Fruit fly (Drosophila melanogaster) whole organism, embryonic: ENCODE measurements around the gene cv-c.

Experiments
- Aef1 ChIP-seq: fragments of 200-800 bp; sonication (Bioruptor generic); IDR thresholded peaks from 3 replicates; pipeline ENCODE4 v1.3.6; 2022; ENCODE audit warnings: missing biosample characterization, missing genetic modification characterization
- CG10543 ChIP-seq: fragments of 200-800 bp; sonication (Bioruptor generic); optimal IDR thresholded peaks from 3 replicates; lab custom pipeline; 2017; ENCODE audit warnings: missing biosample characterization, mild to moderate bottlenecking, missing genetic modification characterization, moderate library complexity
- CG12236 ChIP-seq: fragments of 200-800 bp; sonication (Bioruptor generic); optimal IDR thresholded peaks from 2 replicates; lab custom pipeline; 2016; ENCODE audit warnings: missing biosample characterization, missing genetic modification characterization
- CG13424 ChIP-seq: fragments of 200-800 bp; sonication (Bioruptor generic); optimal IDR thresholded peaks from 2 replicates; lab custom pipeline; 2019; ENCODE audit warnings: missing biosample characterization, mild to moderate bottlenecking, missing genetic modification characterization, moderate library complexity
- CG15073 ChIP-seq: fragments of 200-800 bp; sonication (Bioruptor generic); optimal IDR thresholded peaks from 2 replicates; lab custom pipeline; 2016; ENCODE audit warnings: missing biosample characterization, missing genetic modification characterization
- CG2120 ChIP-seq: fragments of 200-800 bp; sonication (Bioruptor generic); optimal IDR thresholded peaks from 3 replicates; lab custom pipeline; 2016; ENCODE audit warnings: missing biosample characterization, missing genetic modification characterization
- CG2889 ChIP-seq: fragments of 200-800 bp; sonication (Bioruptor generic); IDR thresholded peaks from 3 replicates; pipeline ENCODE4 v1.3.6; 2022; ENCODE audit warnings: missing biosample characterization, missing genetic modification characterization
- CG32767 ChIP-seq: fragments of 200-800 bp; sonication (Bioruptor generic); IDR thresholded peaks from 2 replicates; pipeline ENCODE4 v1.3.6; 2022; ENCODE audit warnings: missing biosample characterization, missing genetic modification characterization
- CG3407 ChIP-seq: fragments of 200-800 bp; sonication (Bioruptor generic); optimal IDR thresholded peaks from 2 replicates; lab custom pipeline; 2018; ENCODE audit warnings: missing biosample characterization, mild to moderate bottlenecking, missing genetic modification characterization
- CG34422 ChIP-seq: fragments of 200-800 bp; sonication (Bioruptor generic); IDR thresholded peaks from 3 replicates; pipeline ENCODE4 v1.3.6; 2022; ENCODE audit warnings: missing biosample characterization, missing genetic modification characterization
- CG4360 ChIP-seq: fragments of 200-800 bp; sonication (Bioruptor generic); IDR thresholded peaks from 2 replicates; pipeline ENCODE4 v1.3.6; 2022; ENCODE audit warnings: missing biosample characterization, missing genetic modification characterization
- CG43689 ChIP-seq: fragments of 200-800 bp; sonication (Bioruptor generic); IDR thresholded peaks from 2 replicates; pipeline ENCODE4 v1.3.6; 2022; ENCODE audit warnings: missing biosample characterization, missing genetic modification characterization
- CG4404 ChIP-seq: fragments of 200-800 bp; sonication (Bioruptor generic); IDR thresholded peaks from 2 replicates; pipeline ENCODE4 v1.3.6; 2022; ENCODE audit warnings: missing biosample characterization, missing genetic modification characterization
- CG6272 ChIP-seq: fragments of 200-800 bp; sonication (Bioruptor generic); IDR thresholded peaks from 2 replicates; pipeline ENCODE4 v1.3.6; 2022; ENCODE audit warnings: missing biosample characterization, missing genetic modification characterization
- CG6791 ChIP-seq: fragments of 200-800 bp; sonication (Bioruptor generic); IDR thresholded peaks from 3 replicates; pipeline ENCODE4 v1.3.6; 2022; ENCODE audit warnings: missing biosample characterization, missing genetic modification characterization; ENCODE audit not compliant: partially characterized antibody
- CG7928 ChIP-seq: fragments of 200-800 bp; sonication (Bioruptor generic); optimal IDR thresholded peaks from 2 replicates; lab custom pipeline; 2017; ENCODE audit warnings: missing biosample characterization, mild to moderate bottlenecking, missing genetic modification characterization
- CG8765 ChIP-seq: fragments of 200-800 bp; sonication (Bioruptor generic); IDR thresholded peaks from 2 replicates; pipeline ENCODE4 v1.3.6; 2022; ENCODE audit warnings: missing biosample characterization, missing genetic modification characterization
- CG9817 ChIP-seq: fragments of 200-800 bp; sonication (Bioruptor generic); optimal IDR thresholded peaks from 2 replicates; lab custom pipeline; 2018; ENCODE audit warnings: missing biosample characterization, mild to moderate bottlenecking, missing genetic modification characterization, moderate library complexity
- Dad ChIP-seq: fragments of 200-800 bp; sonication (Bioruptor generic); optimal IDR thresholded peaks from 3 replicates; lab custom pipeline; 2016; ENCODE audit warnings: missing biosample characterization, missing genetic modification characterization
- Dek ChIP-seq: fragments of 200-800 bp; sonication (Bioruptor generic); optimal IDR thresholded peaks from 3 replicates; lab custom pipeline; 2019; ENCODE audit warnings: missing biosample characterization, mild to moderate bottlenecking, missing genetic modification characterization, moderate library complexity
- Fer3 ChIP-seq: fragments of 200-800 bp; sonication (Bioruptor generic); optimal IDR thresholded peaks from 2 replicates; lab custom pipeline; 2018; ENCODE audit warnings: missing biosample characterization, mild to moderate bottlenecking, missing genetic modification characterization, moderate library complexity
- Hand ChIP-seq: fragments of 200-800 bp; sonication (Bioruptor generic); optimal IDR thresholded peaks from 2 replicates; lab custom pipeline; 2017; ENCODE audit warnings: mild to moderate bottlenecking, missing biosample characterization, missing genetic modification reagents, missing genetic modification characterization
- Myb ChIP-seq: fragments of 200-800 bp; sonication (Bioruptor generic); optimal IDR thresholded peaks from 2 replicates; lab custom pipeline; 2016; ENCODE audit warnings: missing biosample characterization, missing genetic modification characterization
- NC2α ChIP-seq: fragments of 200-800 bp; sonication (Bioruptor generic); optimal IDR thresholded peaks from 2 replicates; lab custom pipeline; 2016; ENCODE audit warnings: missing biosample characterization, missing genetic modification characterization
- Neu2 ChIP-seq: fragments of 200-800 bp; sonication (Bioruptor generic); optimal IDR thresholded peaks from 3 replicates; lab custom pipeline; 2016; ENCODE audit warnings: missing biosample characterization, missing genetic modification characterization, borderline replicate concordance
- Nf-YC ChIP-seq: fragments of 200-800 bp; optimal IDR thresholded peaks from 3 replicates; lab custom pipeline; 2019; ENCODE audit warnings: missing biosample characterization, mild to moderate bottlenecking, missing genetic modification characterization, moderate library complexity
- Ptx1 ChIP-seq: fragments of 200-800 bp; sonication (Bioruptor generic); IDR thresholded peaks from 2 replicates; pipeline ENCODE4 v1.3.6; 2022; ENCODE audit warnings: missing biosample characterization, missing genetic modification characterization
- Spps ChIP-seq: fragments of 200-800 bp; sonication (Bioruptor generic); optimal IDR thresholded peaks from 2 replicates; lab custom pipeline; 2018; ENCODE audit warnings: missing biosample characterization, mild to moderate bottlenecking, missing genetic modification characterization
- Sry-β ChIP-seq: fragments of 200-800 bp; sonication (Bioruptor generic); optimal IDR thresholded peaks from 2 replicates; lab custom pipeline; 2018; ENCODE audit warnings: missing biosample characterization, mild to moderate bottlenecking, missing genetic modification characterization, moderate library complexity
- ab ChIP-seq: fragments of 200-800 bp; sonication (Bioruptor generic); optimal IDR thresholded peaks from 2 replicates; lab custom pipeline; 2016; ENCODE audit warnings: missing biosample characterization, missing genetic modification characterization
- cad ChIP-seq: fragments of >200 bp; optimal IDR thresholded peaks from 2 replicates; lab custom pipeline; 2017; ENCODE audit warnings: missing biosample characterization, missing genetic modification characterization
- cg ChIP-seq: fragments of 200-800 bp; sonication (Bioruptor generic); optimal IDR thresholded peaks from 3 replicates; lab custom pipeline; 2019; ENCODE audit warnings: missing biosample characterization, mild to moderate bottlenecking, missing genetic modification characterization, moderate library complexity
- chinmo ChIP-seq: fragments of 200-800 bp; sonication (Bioruptor generic); IDR thresholded peaks from 4 replicates; pipeline ENCODE4 v1.3.6; 2022; ENCODE audit warnings: missing biosample characterization, missing genetic modification characterization; ENCODE audit not compliant: partially characterized antibody
- eve ChIP-seq, 2 experiments: fragments of >200 bp; optimal IDR thresholded peaks; 2 replicates each; lab custom pipeline; 2017; ENCODE audit warnings: missing biosample characterization in 2 of 2, missing genetic modification characterization in 2 of 2
- ewg ChIP-seq: fragments of 200-800 bp; sonication (Bioruptor generic); optimal IDR thresholded peaks from 3 replicates; lab custom pipeline; 2017; ENCODE audit warnings: mild to moderate bottlenecking, missing biosample characterization, missing genetic modification reagents, missing genetic modification characterization
- eyg ChIP-seq: fragments of 200-800 bp; sonication (Bioruptor generic); optimal IDR thresholded peaks from 3 replicates; lab custom pipeline; 2016; ENCODE audit warnings: missing biosample characterization, missing genetic modification characterization
- fd64A ChIP-seq: fragments of 200-800 bp; sonication (Bioruptor generic); optimal IDR thresholded peaks from 3 replicates; lab custom pipeline; 2018; ENCODE audit warnings: missing biosample characterization, mild to moderate bottlenecking, missing genetic modification characterization
- fru ChIP-seq: fragments of >200 bp; optimal IDR thresholded peaks from 2 replicates; lab custom pipeline; 2017
- gcm ChIP-seq: fragments of 200-800 bp; sonication (Bioruptor generic); optimal IDR thresholded peaks from 2 replicates; lab custom pipeline; 2019; ENCODE audit warnings: missing biosample characterization, mild to moderate bottlenecking, missing genetic modification characterization, moderate library complexity
- gsb ChIP-seq: fragments of 200-800 bp; sonication (Bioruptor generic); IDR thresholded peaks from 2 replicates; pipeline ENCODE4 v1.3.6; 2022; ENCODE audit warnings: missing biosample characterization, missing genetic modification characterization
- gt ChIP-seq: fragments of 200-800 bp; sonication (Bioruptor generic); IDR thresholded peaks from 2 replicates; pipeline ENCODE4 v1.3.6; 2022; ENCODE audit warnings: missing biosample characterization, missing genetic modification characterization
- lov ChIP-seq, 2 experiments: fragments of 200-800 bp in 1 of 2; fragments of >200 bp in 1 of 2; sonication (Bioruptor generic) in 1 of 2; IDR thresholded peaks in 1 of 2; optimal IDR thresholded peaks in 1 of 2; 2 replicates in 1 of 2; 3 replicates in 1 of 2; pipeline versions ENCODE4 v1.3.6 to Lab custom; 2017 to 2022; ENCODE audit warnings: missing biosample characterization in 1 of 2, missing genetic modification characterization in 1 of 2
- nau ChIP-seq: fragments of 200-800 bp; sonication (Bioruptor generic); optimal IDR thresholded peaks from 3 replicates; lab custom pipeline; 2017; ENCODE audit warnings: missing biosample characterization, mild to moderate bottlenecking, missing genetic modification characterization, missing genetic modification reagents
- p53 ChIP-seq: fragments of 200-800 bp; sonication (Bioruptor generic); optimal IDR thresholded peaks from 2 replicates; lab custom pipeline; 2016; ENCODE audit warnings: missing biosample characterization, missing genetic modification characterization
- row ChIP-seq: fragments of 200-800 bp; sonication (Bioruptor generic); IDR thresholded peaks from 3 replicates; pipeline ENCODE4 v1.3.6; 2022; ENCODE audit warnings: missing biosample characterization, missing genetic modification characterization
- salm ChIP-seq: fragments of 200-800 bp; sonication (Bioruptor generic); optimal IDR thresholded peaks from 2 replicates; lab custom pipeline; 2018; ENCODE audit warnings: missing biosample characterization, mild to moderate bottlenecking, missing genetic modification characterization
- sc ChIP-seq, 3 experiments: fragments of >200 bp in 2 of 3; fragments of 200-800 bp in 1 of 3; sonication (Bioruptor generic) in 1 of 3; optimal IDR thresholded peaks; 2 replicates in 2 of 3; 3 replicates in 1 of 3; lab custom pipeline; 2017; ENCODE audit warnings: mild to moderate bottlenecking in 1 of 3, missing biosample characterization in 1 of 3, missing genetic modification characterization in 1 of 3, missing genetic modification reagents in 1 of 3
- sens-2 ChIP-seq: fragments of 200-800 bp; sonication (Bioruptor generic); IDR thresholded peaks from 2 replicates; pipeline ENCODE4 v1.3.6; 2022; ENCODE audit warnings: missing biosample characterization, missing genetic modification characterization
- tll ChIP-seq, 2 experiments: fragments of 200-800 bp in 1 of 2; fragments of >200 bp in 1 of 2; sonication (Bioruptor generic) in 1 of 2; optimal IDR thresholded peaks; 2 replicates each; lab custom pipeline; 2017 to 2019; ENCODE audit warnings: missing biosample characterization in 2 of 2, missing genetic modification characterization in 2 of 2, mild to moderate bottlenecking in 1 of 2, moderate library complexity in 1 of 2
- toy ChIP-seq: fragments of 200-800 bp; sonication (Bioruptor generic); IDR thresholded peaks from 2 replicates; pipeline ENCODE4 v1.3.6; 2022; ENCODE audit warnings: missing biosample characterization, missing genetic modification characterization

Gene cv-c

DNA sequence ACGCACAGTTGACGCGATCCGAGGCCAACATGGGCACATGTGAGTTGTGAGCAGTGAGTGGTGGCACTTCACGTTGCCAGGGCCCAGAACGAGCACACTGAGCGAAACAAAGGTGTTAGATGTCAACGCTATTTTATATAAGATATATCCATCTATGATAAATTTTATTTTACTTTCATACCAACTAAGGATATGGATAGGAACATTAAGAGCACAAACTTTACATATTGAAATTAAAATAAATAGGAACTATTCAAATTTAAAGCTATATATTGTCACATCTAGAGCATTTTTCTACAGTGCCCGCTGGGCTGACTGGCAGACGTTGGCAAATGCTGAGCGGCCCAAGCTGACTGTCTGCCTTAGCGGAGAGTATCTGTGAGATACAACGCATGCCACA lies 11.8 kb downstream of the cv-c start (continued):
- no peak for TF ChIP-seq eyg (GFP tag; lab: Kevin White, UChicago)
- TF ChIP-seq CG2120 (GFP tag; lab: Kevin White, UChicago): no peak
- TF ChIP-seq Myb (GFP tag; lab: Kevin White, UChicago): no peak
- no peak for TF ChIP-seq fru (lab: Kevin White, UChicago)
- no peak for TF ChIP-seq Dad (GFP tag; lab: Kevin White, UChicago)
- 0 out of 2 replicates have a peak, but pooled peaks have one; percentile 16 for TF ChIP-seq sens-2 (GFP tag; lab: Robert Waterston, UW)
- TF ChIP-seq ab (GFP tag; lab: Kevin White, UChicago): no peak
- TF ChIP-seq cad (GFP tag; lab: Kevin White, UChicago): no peak
- TF ChIP-seq CG3407 (GFP tag; lab: Kevin White, UChicago): peak; percentile 21
- TF ChIP-seq fd64A (GFP tag; lab: Kevin White, UChicago): no peak
- peak; percentile 63 for TF ChIP-seq CG13424
- peak; percentile 80 for TF ChIP-seq row
- TF ChIP-seq chinmo: no peak
- TF ChIP-seq Fer3: peak; percentile 5
- TF ChIP-seq Hand (GFP tag; lab: Kevin White, UChicago): no peak
- TF ChIP-seq CG9817 (tag; lab: Kevin White, UChicago): peak; percentile 7
- peak; percentile 1 for TF ChIP-seq salm (tag; lab: Kevin White, UChicago)
- no peak for TF ChIP-seq CG15073 (GFP tag; lab: Kevin White, UChicago)
- TF ChIP-seq Ptx1: peak; percentile 72
- no peak for TF ChIP-seq CG12236
- TF ChIP-seq Spps (tag; lab: Kevin White, UChicago): peak; percentile 72
- no peak for TF ChIP-seq CG6791
- no peak for TF ChIP-seq toy (GFP tag; lab: Robert Waterston, UW)
- TF ChIP-seq CG8765 (GFP tag; lab: Robert Waterston, UW): no peak
- TF ChIP-seq gsb: peak; percentile 15; the same call in 1 of the 2 replicates
- TF ChIP-seq ewg (GFP tag; lab: Kevin White, UChicago): peak; percentile 33
- peak; percentile 75 for TF ChIP-seq CG4404 (GFP tag; lab: Robert Waterston, UW)
- TF ChIP-seq cg (GFP tag; lab: Kevin White, UChicago): no peak
- TF ChIP-seq CG43689: no peak
- TF ChIP-seq NC2α (GFP tag; lab: Kevin White, UChicago): no peak
- TF ChIP-seq gcm (GFP tag; lab: Kevin White, UChicago): peak; percentile 60
- TF ChIP-seq Sry-β (GFP tag; lab: Kevin White, UChicago): no peak
- TF ChIP-seq Neu2 (GFP tag; lab: Kevin White, UChicago): no peak
- no peak for TF ChIP-seq p53 (GFP tag; lab: Kevin White, UChicago)
- no peak for TF ChIP-seq tll (GFP tag; optimal IDR thresholded peaks at IDR 0.05; lab: Kevin White, UChicago)
- TF ChIP-seq CG32767: peak; percentile 33; the same call in 1 of the 2 replicates
- no peak for TF ChIP-seq CG2889 (GFP tag; lab: Robert Waterston, UW)
- TF ChIP-seq CG34422 (GFP tag; lab: Robert Waterston, UW): peak; percentile 58; the same call in 2 of the 3 replicates
- TF ChIP-seq Nf-YC (tag; lab: Kevin White, UChicago): peak; percentile 4
- TF ChIP-seq CG10543 (GFP tag; lab: Kevin White, UChicago): no peak
- no peak for TF ChIP-seq CG6272 (GFP tag; lab: Robert Waterston, UW)
- no peak for TF ChIP-seq Aef1
- TF ChIP-seq nau (GFP tag; lab: Kevin White, UChicago): peak; percentile 23
- no peak for TF ChIP-seq gt
- no peak for TF ChIP-seq sc (optimal IDR thresholded peaks at IDR 0.05; lab: Kevin White, UChicago)
- peak; percentile 55 for TF ChIP-seq sc (GFP tag; optimal IDR thresholded peaks at IDR 0.05; lab: Kevin White, UChicago)
- TF ChIP-seq CG4360 (GFP tag; lab: Robert Waterston, UW): peak; percentile 38
- no peak for TF ChIP-seq Dek (tag; lab: Kevin White, UChicago)
- no peak for TF ChIP-seq CG7928 (GFP tag; lab: Kevin White, UChicago)
- peak in 1 of 2 experiments; percentile 67 for TF ChIP-seq eve (GFP tag; optimal IDR thresholded peaks at IDR 0.05; lab: Kevin White, UChicago)
- TF ChIP-seq lov (optimal IDR thresholded peaks at IDR 0.05; lab: Kevin White, UChicago): no peak
- TF ChIP-seq lov (GFP tag; IDR thresholded peaks at IDR 0.05; lab: Robert Waterston, UW): 0 out of 3 replicates have a peak, but pooled peaks have one; percentile 47
